Worm (Caenorhabditis elegans) whole organism, L4/young adult: ENCODE measurements around the gene acp-6.

ENCODE experiments used
- dao-5 ChIP-seq: sonication (generic microtip); optimal IDR thresholded peaks from 2 replicates; lab custom pipeline; 2016; ENCODE audit warnings: missing genotype, missing genetic modification characterization, moderate library complexity, missing compliant biosample characterization
- him-1 ChIP-seq: sonication (generic microtip); optimal IDR thresholded peaks from 2 replicates; lab custom pipeline; 2016; ENCODE audit warnings: missing genotype, missing genetic modification reagents, missing genetic modification characterization, missing compliant biosample characterization

DNA sequence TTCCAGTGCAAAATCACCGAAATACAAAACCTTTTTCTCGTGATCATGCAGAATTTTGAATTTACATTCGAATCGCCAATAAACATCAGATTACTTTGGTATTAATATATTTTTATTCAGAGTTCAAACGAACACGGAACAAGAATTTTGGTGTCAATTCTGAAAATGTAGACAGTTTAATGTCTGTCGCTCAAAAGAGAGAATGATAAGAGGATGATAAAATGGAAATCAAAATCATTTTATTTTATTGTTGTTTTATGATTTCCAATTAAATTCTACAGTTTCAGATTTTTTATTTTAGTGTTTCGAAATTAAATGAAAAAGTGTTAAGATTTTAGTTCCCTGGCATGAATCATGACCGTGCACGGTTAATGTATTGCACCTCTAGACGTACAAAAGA lies 6.4 kb upstream of the acp-6 start:
- TF ChIP-seq dao-5 (tag; lab: Kevin White, UChicago) (no peak), him-1 (tag; lab: Kevin White, UChicago) (no peak)
